Worm (Caenorhabditis elegans) whole organism, early embryonic: ENCODE results near the gene R07D5.2.

Experiments
- B0310.2 ChIP-seq: sonication (generic microtip); optimal IDR thresholded peaks from 2 replicates; lab custom pipeline; 2016; ENCODE audit warnings: mild to moderate bottlenecking, missing genetic modification characterization, missing compliant biosample characterization
- F13C5.2 ChIP-seq: sonication (generic microtip); optimal IDR thresholded peaks from 2 replicates; lab custom pipeline; 2017; ENCODE audit warnings: mild to moderate bottlenecking, missing genetic modification characterization, inconsistent platforms, missing compliant biosample characterization
- aly-1 ChIP-seq: sonication (generic microtip); optimal IDR thresholded peaks from 2 replicates; lab custom pipeline; 2016; ENCODE audit warnings: missing genetic modification characterization, missing compliant biosample characterization
- ama-1 ChIP-seq: fragments of 150-350 bp; optimal IDR thresholded peaks from 2 replicates; lab custom pipeline; 2014
- ceh-13 ChIP-seq: fragments of 200-800 bp; sonication (Bioruptor generic); optimal IDR thresholded peaks from 2 replicates; lab custom pipeline; 2018; ENCODE audit warnings: mild to moderate bottlenecking, missing genetic modification characterization, missing compliant biosample characterization
- ceh-36 ChIP-seq: sonication (generic microtip); optimal IDR thresholded peaks from 2 replicates; lab custom pipeline; 2016; ENCODE audit warnings: missing genetic modification characterization, inconsistent platforms, missing compliant biosample characterization
- ets-7 ChIP-seq: sonication (generic microtip); optimal IDR thresholded peaks from 2 replicates; lab custom pipeline; 2016; ENCODE audit warnings: missing genotype, missing genetic modification characterization, missing compliant biosample characterization
- flt-1 ChIP-seq: fragments of 200-800 bp; sonication (Bioruptor generic); IDR thresholded peaks from 2 replicates; pipeline ENCODE4 v1.3.6; 2022; ENCODE audit warnings: missing genetic modification characterization, missing compliant biosample characterization
- hmbx-1 ChIP-seq: sonication (generic microtip); optimal IDR thresholded peaks from 2 replicates; lab custom pipeline; 2016; ENCODE audit warnings: mild to moderate bottlenecking, missing genetic modification characterization, missing compliant biosample characterization
- hmg-4 ChIP-seq: fragments of 200-800 bp; sonication (Bioruptor generic); optimal IDR thresholded peaks from 2 replicates; lab custom pipeline; 2018; ENCODE audit warnings: mild to moderate bottlenecking, missing genetic modification characterization, missing compliant biosample characterization
- hnd-1 ChIP-seq: sonication (generic microtip); optimal IDR thresholded peaks from 2 replicates; lab custom pipeline; 2016; ENCODE audit warnings: missing genetic modification characterization, missing compliant biosample characterization
- pes-1 ChIP-seq: fragments of 200-800 bp; sonication (Bioruptor generic); IDR thresholded peaks from 2 replicates; pipeline ENCODE4 v1.3.6; 2022; ENCODE audit warnings: missing genetic modification reagents, missing genetic modification characterization, missing compliant biosample characterization
- scrt-1 ChIP-seq: fragments of 200-800 bp; sonication (Bioruptor generic); IDR thresholded peaks from 2 replicates; pipeline ENCODE4 v1.3.6; 2022; ENCODE audit warnings: missing genetic modification characterization, missing compliant biosample characterization
- sea-1 ChIP-seq: fragments of 200-800 bp; sonication (Bioruptor generic); conservative IDR thresholded peaks from 2 replicates; pipeline ENCODE4 v1.3.6; 2022; ENCODE audit warnings: missing genetic modification characterization, missing compliant biosample characterization
- tbx-11 ChIP-seq: fragments of 200-800 bp; sonication (Bioruptor generic); IDR thresholded peaks from 2 replicates; pipeline ENCODE4 v1.3.6; 2022; ENCODE audit warnings: missing genetic modification characterization, missing compliant biosample characterization
- tbx-37 ChIP-seq: fragments of 200-800 bp; sonication (Bioruptor generic); conservative IDR thresholded peaks from 2 replicates; pipeline ENCODE4 v1.3.6; 2022; ENCODE audit warnings: missing genetic modification reagents, missing genetic modification characterization, missing compliant biosample characterization
- tra-4 ChIP-seq: sonication (generic microtip); optimal IDR thresholded peaks from 2 replicates; lab custom pipeline; 2017; ENCODE audit warnings: missing genetic modification characterization, missing compliant biosample characterization

Gene R07D5.2

ce11 chrX:15128184-15128583 lies 11.8 kb upstream of the R07D5.2 start:
- TF ChIP-seq ceh-13 (no peak), tbx-11 (GFP tag; lab: Robert Waterston, UW) (no peak), hmbx-1 (tag; lab: Kevin White, UChicago) (no peak), pes-1 (GFP tag; lab: Robert Waterston, UW) (no peak), ama-1 (lab: Kevin White, UChicago) (no peak), ceh-36 (tag; lab: Kevin White, UChicago) (no peak), B0310.2 (tag; lab: Kevin White, UChicago) (no peak), aly-1 (no peak), F13C5.2 (tag; lab: Kevin White, UChicago) (no peak), flt-1 (GFP tag; lab: Robert Waterston, UW) (no peak), tbx-37 (GFP tag; lab: Robert Waterston, UW) (no peak), tra-4 (tag; lab: Kevin White, UChicago) (no peak), hmg-4 (no peak), hnd-1 (no peak), sea-1 (no peak), scrt-1 (GFP tag; lab: Robert Waterston, UW) (no peak), ets-7 (tag; lab: Kevin White, UChicago) (no peak)

- TF ChIP-seq tbx-37 (GFP tag; lab: Robert Waterston, UW) = no peak
- no peak for TF ChIP-seq F13C5.2 (tag; lab: Kevin White, UChicago)
- no peak for TF ChIP-seq ets-7 (tag; lab: Kevin White, UChicago)
- no peak for TF ChIP-seq aly-1
- TF ChIP-seq ceh-36 (tag; lab: Kevin White, UChicago) = no peak
- TF ChIP-seq scrt-1 (GFP tag; lab: Robert Waterston, UW) = no peak
- TF ChIP-seq hmbx-1 (tag; lab: Kevin White, UChicago) = no peak
- TF ChIP-seq B0310.2 (tag; lab: Kevin White, UChicago) = no peak
- TF ChIP-seq flt-1 (GFP tag; lab: Robert Waterston, UW) = no peak
- no peak for TF ChIP-seq pes-1 (GFP tag; lab: Robert Waterston, UW)
- no peak for TF ChIP-seq hmg-4
- TF ChIP-seq tbx-11 (GFP tag; lab: Robert Waterston, UW) = no peak
- no peak for TF ChIP-seq ceh-13
- no peak for TF ChIP-seq hnd-1
These were observed 10.9 kb upstream of the R07D5.2 start for ce11 chrX:15127338-15127737.

- TF ChIP-seq ama-1 (lab: Kevin White, UChicago) (no peak), hmbx-1 (tag; lab: Kevin White, UChicago) (no peak), ceh-13 (no peak), tbx-11 (GFP tag; lab: Robert Waterston, UW) (no peak), flt-1 (GFP tag; lab: Robert Waterston, UW) (no peak), hmg-4 (no peak)
These were observed 10.3 kb upstream of the R07D5.2 start for ce11 chrX:15126736-15127135.

DNA sequence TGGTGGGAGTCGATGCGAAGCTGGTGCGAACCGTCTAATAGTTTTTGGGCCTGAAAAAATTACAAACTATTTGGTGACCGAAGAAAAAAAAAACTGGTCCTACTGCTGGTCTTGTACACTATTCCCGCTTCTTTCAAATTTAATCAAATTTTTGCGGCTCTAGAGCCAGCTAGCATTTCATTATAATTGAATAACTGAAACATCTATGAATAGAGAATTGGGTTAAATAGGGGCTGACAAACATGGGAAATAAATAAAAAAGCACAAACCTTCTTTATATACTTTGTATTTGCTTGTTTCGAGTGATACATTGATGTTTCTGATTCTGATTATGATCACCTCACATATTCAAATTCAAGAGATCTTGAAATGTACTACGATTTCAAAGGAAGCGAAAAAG lies 8.7 kb upstream of the R07D5.2 start:
- TF ChIP-seq hmbx-1 (tag; lab: Kevin White, UChicago) = no peak
- TF ChIP-seq ceh-13 = no peak
- no peak for TF ChIP-seq ets-7 (tag; lab: Kevin White, UChicago)
- TF ChIP-seq pes-1 (GFP tag; lab: Robert Waterston, UW) = no peak
- no peak for TF ChIP-seq scrt-1 (GFP tag; lab: Robert Waterston, UW)
- no peak for TF ChIP-seq ceh-36 (tag; lab: Kevin White, UChicago)
- TF ChIP-seq tbx-11 (GFP tag; lab: Robert Waterston, UW) = no peak
- TF ChIP-seq hnd-1 = no peak
- TF ChIP-seq ama-1 (lab: Kevin White, UChicago) = no peak
- TF ChIP-seq aly-1 = no peak
- no peak for TF ChIP-seq F13C5.2 (tag; lab: Kevin White, UChicago)
- TF ChIP-seq tbx-37 (GFP tag; lab: Robert Waterston, UW) = no peak

ce11 chrX:15120545-15120944 lies 4.1 kb upstream of the R07D5.2 start:
- TF ChIP-seq F13C5.2 (tag; lab: Kevin White, UChicago) (no peak), hmbx-1 (tag; lab: Kevin White, UChicago) (no peak)

DNA sequence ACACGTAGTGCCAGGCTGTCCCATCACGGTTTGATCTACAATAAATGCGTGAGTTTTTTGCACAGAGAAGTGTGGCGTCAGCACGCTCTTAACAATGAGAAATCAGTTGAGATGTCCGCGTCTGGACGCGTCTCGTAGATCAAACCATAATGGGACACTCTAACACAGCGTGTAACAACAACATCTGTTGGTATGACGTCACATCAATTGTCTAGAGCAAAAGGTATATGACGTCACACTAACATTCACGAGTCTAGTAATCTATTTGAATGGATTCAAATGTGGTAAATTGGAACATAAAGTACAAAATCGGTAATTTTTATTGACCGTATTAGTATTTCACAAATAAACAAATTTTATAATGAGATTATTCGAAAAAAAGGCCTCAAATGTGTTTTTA lies 666 bp downstream of the R07D5.2 start:
- no peak for TF ChIP-seq pes-1 (GFP tag; lab: Robert Waterston, UW)
- no peak for TF ChIP-seq tbx-11 (GFP tag; lab: Robert Waterston, UW)
- TF ChIP-seq tra-4 (tag; lab: Kevin White, UChicago) = no peak
- TF ChIP-seq ceh-13 = no peak
- no peak for TF ChIP-seq hmbx-1 (tag; lab: Kevin White, UChicago)
- no peak for TF ChIP-seq F13C5.2 (tag; lab: Kevin White, UChicago)
- TF ChIP-seq hmg-4 = no peak
- no peak for TF ChIP-seq hnd-1
- TF ChIP-seq B0310.2 (tag; lab: Kevin White, UChicago) = no peak
- no peak for TF ChIP-seq flt-1 (GFP tag; lab: Robert Waterston, UW)
- no peak for TF ChIP-seq aly-1
- TF ChIP-seq tbx-37 (GFP tag; lab: Robert Waterston, UW) = no peak
- no peak for TF ChIP-seq scrt-1 (GFP tag; lab: Robert Waterston, UW)
- TF ChIP-seq ama-1 (lab: Kevin White, UChicago) = no peak
- TF ChIP-seq sea-1 = no peak
- TF ChIP-seq ets-7 (tag; lab: Kevin White, UChicago) = no peak
- no peak for TF ChIP-seq ceh-36 (tag; lab: Kevin White, UChicago)

- TF ChIP-seq pes-1 (GFP tag; lab: Robert Waterston, UW) (no peak), ets-7 (tag; lab: Kevin White, UChicago) (no peak), scrt-1 (GFP tag; lab: Robert Waterston, UW) (no peak)
These were observed 4.2 kb downstream of the R07D5.2 start for ce11 chrX:15112172-15112571.

ce11 chrX:15107747-15108252 lies 8.6 kb downstream of the R07D5.2 start, which contains the start of gene mlt-9:
Gene mlt-9, minus strand, starts transcription at chrX:15107797.
- TF ChIP-seq ceh-36 (tag; lab: Kevin White, UChicago) = no peak
- no peak for TF ChIP-seq B0310.2 (tag; lab: Kevin White, UChicago)
- no peak for TF ChIP-seq ets-7 (tag; lab: Kevin White, UChicago)
- TF ChIP-seq F13C5.2 (tag; lab: Kevin White, UChicago) = no peak
- no peak for TF ChIP-seq hmg-4
- TF ChIP-seq flt-1 (GFP tag; lab: Robert Waterston, UW) = no peak
- no peak for TF ChIP-seq hnd-1
- TF ChIP-seq aly-1 = peak; percentile 20
